Worm (Caenorhabditis elegans) whole organism, late embryonic: ENCODE measurements around the gene C27A2.12.

Experiments used
- C08G9.2 ChIP-seq: sonication (generic microtip); optimal IDR thresholded peaks from 2 replicates; lab custom pipeline; 2016; ENCODE audit warnings: mild to moderate bottlenecking, missing genetic modification characterization, moderate library complexity, missing compliant biosample characterization
- C38D4.7 ChIP-seq: fragments of 200-800 bp; sonication (Bioruptor generic); optimal IDR thresholded peaks from 2 replicates; lab custom pipeline; 2018; ENCODE audit warnings: mild to moderate bottlenecking, missing genetic modification characterization, moderate library complexity, missing compliant biosample characterization
- F13H6.1 ChIP-seq: sonication (generic microtip); optimal IDR thresholded peaks from 2 replicates; lab custom pipeline; 2016; ENCODE audit warnings: missing genetic modification characterization, missing compliant biosample characterization
- K02D7.2 ChIP-seq: sonication (generic microtip); optimal IDR thresholded peaks from 2 replicates; lab custom pipeline; 2017; ENCODE audit warnings: mild to moderate bottlenecking, missing genetic modification characterization, missing compliant biosample characterization
- K09A11.1 ChIP-seq: sonication (generic microtip); optimal IDR thresholded peaks from 2 replicates; lab custom pipeline; 2017; ENCODE audit warnings: antibody characterized with exemption, mild to moderate bottlenecking, missing genetic modification characterization, missing compliant biosample characterization; ENCODE audit not compliant: insufficient read depth
- T23F11.4 ChIP-seq: fragments of 200-800 bp; sonication (Bioruptor generic); optimal IDR thresholded peaks from 2 replicates; lab custom pipeline; 2018; ENCODE audit warnings: mild to moderate bottlenecking, missing genetic modification characterization, missing compliant biosample characterization
- Y22D7AL.16 ChIP-seq: sonication (generic microtip); optimal IDR thresholded peaks from 2 replicates; lab custom pipeline; 2016; ENCODE audit warnings: missing genetic modification characterization, missing compliant biosample characterization
- ahr-1 ChIP-seq: sonication (generic microtip); optimal IDR thresholded peaks from 2 replicates; lab custom pipeline; 2016; ENCODE audit warnings: missing genetic modification characterization, missing compliant biosample characterization
- ama-1 ChIP-seq: fragments of 150-350 bp; optimal IDR thresholded peaks from 2 replicates; lab custom pipeline; 2014
- ceh-18 ChIP-seq: sonication (generic microtip); optimal IDR thresholded peaks from 2 replicates; lab custom pipeline; 2016; ENCODE audit warnings: missing genetic modification characterization, missing compliant biosample characterization
- ceh-22 ChIP-seq: sonication (generic microtip); optimal IDR thresholded peaks from 2 replicates; lab custom pipeline; 2017; ENCODE audit warnings: missing biosample characterization, missing genetic modification characterization
- ceh-24 ChIP-seq: sonication (generic microtip); optimal IDR thresholded peaks from 2 replicates; lab custom pipeline; 2016; ENCODE audit warnings: mild to moderate bottlenecking, missing genetic modification characterization, missing compliant biosample characterization
- ceh-30 ChIP-seq: fragments of 150-350 bp; optimal IDR thresholded peaks from 2 replicates; lab custom pipeline; 2014; ENCODE audit warnings: missing biosample characterization, missing genetic modification characterization
- ceh-31 ChIP-seq: sonication (generic microtip); optimal IDR thresholded peaks from 2 replicates; lab custom pipeline; 2016; ENCODE audit warnings: missing genetic modification characterization, missing compliant biosample characterization
- ceh-45 ChIP-seq: fragments of 200-800 bp; sonication (Bioruptor generic); IDR thresholded peaks from 2 replicates; pipeline ENCODE4 v1.3.6; 2022; ENCODE audit warnings: missing genetic modification reagents, missing genetic modification characterization, missing compliant biosample characterization
- ceh-48 ChIP-seq: sonication (generic microtip); optimal IDR thresholded peaks from 2 replicates; lab custom pipeline; 2016; ENCODE audit warnings: missing genetic modification characterization, inconsistent platforms, missing compliant biosample characterization
- ceh-6 ChIP-seq: fragments of 200-800 bp; sonication (Bioruptor generic); optimal IDR thresholded peaks from 2 replicates; lab custom pipeline; 2018; ENCODE audit warnings: mild to moderate bottlenecking, missing genetic modification characterization, missing compliant biosample characterization
- ceh-9 ChIP-seq: sonication (generic microtip); optimal IDR thresholded peaks from 2 replicates; lab custom pipeline; 2016; ENCODE audit warnings: mild to moderate bottlenecking, missing genetic modification characterization, inconsistent platforms, missing compliant biosample characterization
- che-1 ChIP-seq: sonication (generic microtip); optimal IDR thresholded peaks from 2 replicates; lab custom pipeline; 2016; ENCODE audit warnings: mild to moderate bottlenecking, missing genetic modification characterization, missing compliant biosample characterization
- dmd-4 ChIP-seq: sonication (generic microtip); optimal IDR thresholded peaks from 2 replicates; lab custom pipeline; 2016; ENCODE audit warnings: borderline replicate concordance, missing genetic modification characterization, missing compliant biosample characterization
- dve-1 ChIP-seq: sonication (generic microtip); optimal IDR thresholded peaks from 2 replicates; lab custom pipeline; 2017; ENCODE audit warnings: antibody characterized with exemption, mild to moderate bottlenecking, missing genetic modification characterization, missing compliant biosample characterization
- elt-2 ChIP-seq: sonication (generic microtip); optimal IDR thresholded peaks from 2 replicates; lab custom pipeline; 2016; ENCODE audit warnings: missing genetic modification reagents, missing genetic modification characterization, missing compliant biosample characterization
- elt-4 ChIP-seq: sonication (generic microtip); optimal IDR thresholded peaks from 2 replicates; lab custom pipeline; 2016; ENCODE audit warnings: missing genetic modification characterization, missing compliant biosample characterization
- ets-4 ChIP-seq: sonication (generic microtip); optimal IDR thresholded peaks from 2 replicates; lab custom pipeline; 2016; ENCODE audit warnings: missing genetic modification characterization, missing compliant biosample characterization
- fax-1 ChIP-seq: sonication (generic microtip); optimal IDR thresholded peaks from 2 replicates; lab custom pipeline; 2016; ENCODE audit warnings: missing genotype, missing genetic modification characterization, missing compliant biosample characterization
- fkh-10 ChIP-seq: fragments of 150-350 bp; optimal IDR thresholded peaks from 2 replicates; lab custom pipeline; 2014; ENCODE audit warnings: missing biosample characterization, missing genetic modification reagents, missing genetic modification characterization
- fkh-6 ChIP-seq: sonication (generic microtip); optimal IDR thresholded peaks from 2 replicates; lab custom pipeline; 2016; ENCODE audit warnings: missing genetic modification characterization, missing compliant biosample characterization
- gmeb-2 ChIP-seq: sonication (generic microtip); optimal IDR thresholded peaks from 2 replicates; lab custom pipeline; 2016; ENCODE audit warnings: missing genetic modification characterization, inconsistent platforms, missing compliant biosample characterization
- hlh-15 ChIP-seq: sonication (generic microtip); optimal IDR thresholded peaks from 2 replicates; lab custom pipeline; 2016; ENCODE audit warnings: missing genetic modification characterization, missing compliant biosample characterization
- hlh-30 ChIP-seq: sonication (generic microtip); optimal IDR thresholded peaks from 2 replicates; lab custom pipeline; 2017; ENCODE audit warnings: antibody characterized with exemption, missing genetic modification characterization, missing compliant biosample characterization; ENCODE audit not compliant: insufficient read depth
- hlh-6 ChIP-seq: sonication (generic microtip); optimal IDR thresholded peaks from 2 replicates; lab custom pipeline; 2016; ENCODE audit warnings: missing genotype, missing genetic modification characterization, missing compliant biosample characterization
- hlh-8 ChIP-seq: sonication (generic microtip); optimal IDR thresholded peaks from 2 replicates; lab custom pipeline; 2016; ENCODE audit warnings: missing genotype, missing genetic modification characterization, missing compliant biosample characterization
- lim-6 ChIP-seq: sonication (generic microtip); optimal IDR thresholded peaks from 2 replicates; lab custom pipeline; 2016; ENCODE audit warnings: missing genetic modification characterization, missing compliant biosample characterization
- lin-11 ChIP-seq: fragments of 200-800 bp; sonication (Bioruptor generic); optimal IDR thresholded peaks from 2 replicates; lab custom pipeline; 2018; ENCODE audit warnings: mild to moderate bottlenecking, missing genetic modification characterization, missing compliant biosample characterization
- madf-2 ChIP-seq: sonication (generic microtip); optimal IDR thresholded peaks from 2 replicates; lab custom pipeline; 2017; ENCODE audit warnings: missing genetic modification characterization, missing compliant biosample characterization
- nhr-11 ChIP-seq: fragments of 150-350 bp; optimal IDR thresholded peaks from 2 replicates; lab custom pipeline; 2014; ENCODE audit warnings: missing biosample characterization, missing genetic modification characterization
- npax-4 ChIP-seq: sonication (generic microtip); optimal IDR thresholded peaks from 2 replicates; lab custom pipeline; 2016; ENCODE audit warnings: missing genetic modification characterization, missing compliant biosample characterization
- odd-2 ChIP-seq: sonication (generic microtip); optimal IDR thresholded peaks from 2 replicates; lab custom pipeline; 2017; ENCODE audit warnings: antibody characterized with exemption, mild to moderate bottlenecking, missing genetic modification characterization, missing compliant biosample characterization
- pax-1 ChIP-seq: fragments of 150-350 bp; optimal IDR thresholded peaks from 2 replicates; lab custom pipeline; 2014; ENCODE audit warnings: missing biosample characterization, missing genetic modification characterization
- pha-2 ChIP-seq: sonication (generic microtip); optimal IDR thresholded peaks from 2 replicates; lab custom pipeline; 2017; ENCODE audit warnings: mild to moderate bottlenecking, missing genetic modification characterization, missing compliant biosample characterization
- pha-4 ChIP-seq: fragments of 150-350 bp; optimal IDR thresholded peaks from 2 replicates; lab custom pipeline; 2018; ENCODE audit warnings: missing biosample characterization, missing genetic modification reagents, missing genetic modification characterization
- pqm-1 ChIP-seq: sonication (generic microtip); optimal IDR thresholded peaks from 2 replicates; lab custom pipeline; 2016; ENCODE audit warnings: missing genetic modification characterization, missing compliant biosample characterization
- pros-1 ChIP-seq: fragments of 150-350 bp; optimal IDR thresholded peaks from 2 replicates; lab custom pipeline; 2014; ENCODE audit warnings: missing biosample characterization, missing genetic modification reagents, missing genetic modification characterization
- ref-2 ChIP-seq: sonication (generic microtip); optimal IDR thresholded peaks from 2 replicates; lab custom pipeline; 2016; ENCODE audit warnings: missing genetic modification characterization, missing compliant biosample characterization
- rnt-1 ChIP-seq: sonication (generic microtip); optimal IDR thresholded peaks from 2 replicates; lab custom pipeline; 2016; ENCODE audit warnings: missing genetic modification characterization, missing compliant biosample characterization
- sdc-2 ChIP-seq: sonication (generic microtip); optimal IDR thresholded peaks from 2 replicates; lab custom pipeline; 2016; ENCODE audit warnings: missing genotype, missing genetic modification characterization, missing compliant biosample characterization
- sox-4 ChIP-seq: sonication (generic microtip); optimal IDR thresholded peaks from 2 replicates; lab custom pipeline; 2017; ENCODE audit warnings: mild to moderate bottlenecking, missing genetic modification characterization, inconsistent platforms, missing compliant biosample characterization
- syd-9 ChIP-seq: sonication (generic microtip); optimal IDR thresholded peaks from 2 replicates; lab custom pipeline; 2016; ENCODE audit warnings: mild to moderate bottlenecking, missing genetic modification characterization, moderate library complexity, missing compliant biosample characterization
- tbx-2 ChIP-seq: sonication (generic microtip); optimal IDR thresholded peaks from 2 replicates; lab custom pipeline; 2016; ENCODE audit warnings: missing genetic modification characterization, missing compliant biosample characterization
- tbx-7 ChIP-seq: sonication (generic microtip); optimal IDR thresholded peaks from 2 replicates; lab custom pipeline; 2016; ENCODE audit warnings: missing genotype, missing genetic modification characterization, missing compliant biosample characterization
- ttx-3 ChIP-seq: sonication (generic microtip); optimal IDR thresholded peaks from 2 replicates; lab custom pipeline; 2016; ENCODE audit warnings: missing genetic modification reagents, missing genetic modification characterization, missing compliant biosample characterization
- unc-3 ChIP-seq, 2 experiments: fragments of 200-800 bp in 1 of 2; sonication (Bioruptor generic) in 1 of 2; sonication (generic microtip) in 1 of 2; conservative IDR thresholded peaks in 1 of 2; optimal IDR thresholded peaks in 1 of 2; 2 replicates each; pipeline versions ENCODE4 v1.3.6 to Lab custom; 2016 to 2022; ENCODE audit warnings: missing compliant biosample characterization in 2 of 2, missing genetic modification characterization in 2 of 2, missing genetic modification reagents in 1 of 2
- ztf-16 ChIP-seq: sonication (generic microtip); optimal IDR thresholded peaks from 2 replicates; lab custom pipeline; 2017; ENCODE audit warnings: missing genetic modification characterization, missing compliant biosample characterization

C27A2.12 gene

ce11 chrII:5032669-5033068 is 25.3 kb downstream of the C27A2.12 start:
- TF ChIP-seq fkh-6 (tag; lab: Kevin White, UChicago) (peak; percentile 84), ceh-24 (tag; lab: Kevin White, UChicago) (peak; percentile 72), lin-11 (tag; lab: Kevin White, UChicago) (peak; percentile 75), che-1 (tag; lab: Kevin White, UChicago) (peak; percentile 90), ama-1 (no peak), gmeb-2 (tag; lab: Kevin White, UChicago) (peak; percentile 87), T23F11.4 (GFP tag; lab: Kevin White, UChicago) (peak; percentile 77), odd-2 (tag; lab: Kevin White, UChicago) (peak; percentile 54), tbx-7 (tag; lab: Kevin White, UChicago) (peak; percentile 7), Y22D7AL.16 (tag; lab: Kevin White, UChicago) (peak; percentile 85), pros-1 (tag; lab: Kevin White, UChicago) (peak; percentile 34), madf-2 (tag; lab: Kevin White, UChicago) (peak; percentile 81), dve-1 (peak; percentile 83), nhr-11 (tag; lab: Kevin White, UChicago) (no peak), hlh-15 (tag; lab: Kevin White, UChicago) (peak; percentile 80), C38D4.7 (GFP tag; lab: Kevin White, UChicago) (peak; percentile 85), dmd-4 (tag; lab: Kevin White, UChicago) (peak; percentile 55), C08G9.2 (tag; lab: Kevin White, UChicago) (peak; percentile 86), ref-2 (tag; lab: Kevin White, UChicago) (peak; percentile 90), rnt-1 (peak; percentile 58), tbx-2 (tag; lab: Kevin White, UChicago) (peak; percentile 85), pax-1 (no peak), F13H6.1 (peak; percentile 86), hlh-8 (tag; lab: Kevin White, UChicago) (peak; percentile 79), ceh-45 (peak; percentile 77; the same call in 1 of the 2 replicates), ttx-3 (tag; lab: Kevin White, UChicago) (peak; percentile 81), syd-9 (tag; lab: Kevin White, UChicago) (peak; percentile 84), ceh-31 (tag; lab: Kevin White, UChicago) (peak; percentile 75), ceh-30 (tag; lab: Kevin White, UChicago) (no peak), K09A11.1 (tag; lab: Kevin White, UChicago) (peak; percentile 78), ceh-48 (tag; lab: Kevin White, UChicago) (peak; percentile 77), K02D7.2 (tag; lab: Kevin White, UChicago) (peak; percentile 86), elt-2 (tag; lab: Kevin White, UChicago) (peak; percentile 100), fax-1 (tag; lab: Kevin White, UChicago) (peak; percentile 82), fkh-10 (GFP tag; lab: Kevin White, UChicago) (no peak), ceh-22 (tag; lab: Kevin White, UChicago) (peak; percentile 22), ceh-9 (tag; lab: Kevin White, UChicago) (peak; percentile 49), npax-4 (tag; lab: Kevin White, UChicago) (peak; percentile 73), ahr-1 (tag; lab: Kevin White, UChicago) (peak; percentile 76), sdc-2 (tag; lab: Kevin White, UChicago) (peak; percentile 90), pha-4 (no peak), ceh-6 (GFP tag; lab: Kevin White, UChicago) (peak; percentile 90), pha-2 (peak; percentile 88), hlh-6 (tag; lab: Kevin White, UChicago) (peak; percentile 97), sox-4 (tag; lab: Kevin White, UChicago) (peak; percentile 88), unc-3 (GFP tag; conservative IDR thresholded peaks at IDR 0.05; lab: Robert Waterston, UW) (peak; percentile 86), unc-3 (tag; optimal IDR thresholded peaks at IDR 0.05; lab: Kevin White, UChicago) (peak; percentile 81), pqm-1 (peak; percentile 73), hlh-30 (tag; lab: Kevin White, UChicago) (no peak), ets-4 (no peak), ztf-16 (tag; lab: Kevin White, UChicago) (peak; percentile 86), elt-4 (peak; percentile 15), lim-6 (tag; lab: Kevin White, UChicago) (no peak), ceh-18 (tag; lab: Kevin White, UChicago) (peak; percentile 91)
